Worm (Caenorhabditis elegans) whole organism, L4 larva: ENCODE data around the gene ZK1240.5.
A peak's percentile ranks its signal among the peaks of the same experiment; 100 is the strongest.

Source experiments
- F10B5.3 ChIP-seq: sonication (generic microtip); optimal IDR thresholded peaks from 2 replicates; lab custom pipeline; 2016; ENCODE audit warnings: mild to moderate bottlenecking, missing genetic modification characterization, missing compliant biosample characterization
- R02D3.7 ChIP-seq: fragments of 150-350 bp; sonication (generic microtip); optimal IDR thresholded peaks from 3 replicates; lab custom pipeline; 2014; ENCODE audit warnings: missing biosample characterization, missing genetic modification characterization
- Y48G9A.11 ChIP-seq: fragments of 200-800 bp; sonication (Bioruptor generic); IDR thresholded peaks from 2 replicates; pipeline ENCODE4 v1.3.6; 2022; ENCODE audit warnings: missing genetic modification reagents, missing genetic modification characterization, missing compliant biosample characterization
- ZK546.5 ChIP-seq, 2 experiments: sonication (generic microtip); optimal IDR thresholded peaks; 2 replicates each; lab custom pipeline; 2017; ENCODE audit warnings: missing biosample characterization in 2 of 2, missing genetic modification characterization in 2 of 2
- arid-1 ChIP-seq: fragments of 200-800 bp; sonication (Bioruptor generic); conservative IDR thresholded peaks from 2 replicates; pipeline ENCODE4 v1.3.6; 2022; ENCODE audit warnings: missing genetic modification reagents, missing genetic modification characterization, missing compliant biosample characterization
- ceh-20 ChIP-seq: fragments of 200-800 bp; sonication (Bioruptor generic); IDR thresholded peaks from 2 replicates; pipeline ENCODE4 v1.3.6; 2022; ENCODE audit warnings: missing genetic modification reagents, missing genetic modification characterization, missing compliant biosample characterization
- ceh-32 ChIP-seq: sonication (generic microtip); optimal IDR thresholded peaks from 2 replicates; lab custom pipeline; 2016; ENCODE audit warnings: mild to moderate bottlenecking, missing genetic modification characterization, missing compliant biosample characterization; ENCODE audit not compliant: poor library complexity
- ceh-44 ChIP-seq: fragments of 200-800 bp; sonication (Bioruptor generic); IDR thresholded peaks from 2 replicates; pipeline ENCODE4 v1.3.6; 2022; ENCODE audit warnings: missing genetic modification reagents, missing genetic modification characterization, missing compliant biosample characterization
- daf-16 ChIP-seq, 3 experiments: sonication (generic microtip); optimal IDR thresholded peaks; 2 replicates each; lab custom pipeline; 2016 to 2017; ENCODE audit warnings: missing genetic modification characterization in 3 of 3, missing genetic modification reagents in 3 of 3, mild to moderate bottlenecking in 2 of 3, missing compliant biosample characterization in 2 of 3, missing biosample characterization in 1 of 3, moderate library complexity in 1 of 3
- daf-19 ChIP-seq: fragments of 200-800 bp; sonication (Bioruptor generic); conservative IDR thresholded peaks from 2 replicates; pipeline ENCODE4 v1.3.6; 2022; ENCODE audit warnings: missing genetic modification characterization, missing compliant biosample characterization
- daf-8 ChIP-seq: fragments of 200-800 bp; sonication (Bioruptor generic); IDR thresholded peaks from 2 replicates; pipeline ENCODE4 v1.3.6; 2022; ENCODE audit warnings: missing genetic modification characterization, missing compliant biosample characterization
- dmd-6 ChIP-seq: fragments of 200-800 bp; sonication (Bioruptor generic); IDR thresholded peaks from 2 replicates; pipeline ENCODE4 v1.3.6; 2022; ENCODE audit warnings: missing genetic modification reagents, missing genetic modification characterization, missing compliant biosample characterization
- dve-1 ChIP-seq: sonication (generic microtip); optimal IDR thresholded peaks from 2 replicates; lab custom pipeline; 2017; ENCODE audit warnings: antibody characterized with exemption, mild to moderate bottlenecking, missing genetic modification characterization, missing compliant biosample characterization; ENCODE audit not compliant: insufficient read depth
- egl-27 ChIP-seq: sonication (generic microtip); optimal IDR thresholded peaks from 3 replicates; lab custom pipeline; 2017; ENCODE audit warnings: missing biosample characterization, missing genetic modification reagents, missing genetic modification characterization
- hlh-11 ChIP-seq: fragments of 200-800 bp; sonication (Bioruptor generic); optimal IDR thresholded peaks from 2 replicates; lab custom pipeline; 2018; ENCODE audit warnings: mild to moderate bottlenecking, missing genetic modification characterization, missing compliant biosample characterization
- hlh-30 ChIP-seq: sonication (generic microtip); optimal IDR thresholded peaks from 2 replicates; lab custom pipeline; 2017; ENCODE audit warnings: antibody characterized with exemption, mild to moderate bottlenecking, missing genetic modification characterization, missing compliant biosample characterization; ENCODE audit not compliant: insufficient read depth
- hmg-1.1 ChIP-seq: fragments of 200-800 bp; sonication (Bioruptor generic); IDR thresholded peaks from 2 replicates; pipeline ENCODE4 v1.3.6; 2022; ENCODE audit warnings: missing genetic modification reagents, missing genetic modification characterization, missing compliant biosample characterization
- jun-1 ChIP-seq: fragments of 150-350 bp; optimal IDR thresholded peaks from 2 replicates; lab custom pipeline; 2014; ENCODE audit warnings: missing biosample characterization, missing genetic modification reagents, missing genetic modification characterization
- lim-7 ChIP-seq: fragments of 200-800 bp; sonication (Bioruptor generic); IDR thresholded peaks from 2 replicates; pipeline ENCODE4 v1.3.6; 2022; ENCODE audit warnings: missing genetic modification characterization, missing compliant biosample characterization
- madf-5 ChIP-seq, 2 experiments: fragments of 200-800 bp; sonication (Bioruptor generic); IDR thresholded peaks; 2 replicates each; pipeline ENCODE4 v1.3.6; 2022; ENCODE audit warnings: missing compliant biosample characterization in 2 of 2, missing genetic modification characterization in 2 of 2
- madf-9 ChIP-seq: fragments of 200-800 bp; sonication (Bioruptor generic); conservative IDR thresholded peaks from 2 replicates; pipeline ENCODE4 v1.3.6; 2022; ENCODE audit warnings: missing genetic modification reagents, missing genetic modification characterization, missing compliant biosample characterization
- mdl-1 ChIP-seq, 2 experiments: fragments of 150-350 bp in 1 of 2; sonication (generic microtip) in 1 of 2; optimal IDR thresholded peaks; 2 replicates each; lab custom pipeline; 2014 to 2017; ENCODE audit warnings: missing biosample characterization in 2 of 2, missing genetic modification characterization in 2 of 2
- mep-1 ChIP-seq: fragments of 150-350 bp; sonication (generic microtip); optimal IDR thresholded peaks from 3 replicates; lab custom pipeline; 2014; ENCODE audit warnings: missing biosample characterization, missing genetic modification characterization
- mes-2 ChIP-seq: sonication (generic microtip); optimal IDR thresholded peaks from 2 replicates; lab custom pipeline; 2016; ENCODE audit warnings: missing genotype, mild to moderate bottlenecking, missing genetic modification characterization, missing compliant biosample characterization; ENCODE audit not compliant: poor library complexity, severe bottlenecking
- nhr-25 ChIP-seq: sonication (generic microtip); optimal IDR thresholded peaks from 2 replicates; lab custom pipeline; 2017; ENCODE audit warnings: missing genetic modification characterization, mild to moderate bottlenecking, missing compliant biosample characterization, antibody characterized with exemption, moderate library complexity, borderline replicate concordance; ENCODE audit not compliant: insufficient read depth
- nhr-28 ChIP-seq: fragments of 150-350 bp; optimal IDR thresholded peaks from 2 replicates; lab custom pipeline; 2014; ENCODE audit warnings: missing biosample characterization, missing genetic modification characterization
- nhr-6 ChIP-seq: fragments of 150-350 bp; optimal IDR thresholded peaks from 2 replicates; lab custom pipeline; 2014; ENCODE audit warnings: missing biosample characterization, missing genetic modification characterization
- nhr-76 ChIP-seq: fragments of 150-350 bp; optimal IDR thresholded peaks from 2 replicates; lab custom pipeline; 2014; ENCODE audit warnings: missing biosample characterization, missing genetic modification characterization
- nhr-77 ChIP-seq: fragments of 150-350 bp; optimal IDR thresholded peaks from 2 replicates; lab custom pipeline; 2014; ENCODE audit warnings: missing biosample characterization, missing genetic modification characterization
- pha-4 ChIP-seq, 2 experiments: fragments of 150-350 bp in 1 of 2; fragments of 200-800 bp in 1 of 2; sonication (Bioruptor generic) in 1 of 2; IDR thresholded peaks in 1 of 2; optimal IDR thresholded peaks in 1 of 2; 2 replicates each; pipeline versions ENCODE4 v1.3.6 to Lab custom; 2014 to 2022; ENCODE audit warnings: missing genetic modification characterization in 2 of 2, missing genetic modification reagents in 2 of 2, missing biosample characterization in 1 of 2, missing compliant biosample characterization in 1 of 2
- php-3 ChIP-seq: fragments of 200-800 bp; sonication (Bioruptor generic); IDR thresholded peaks from 2 replicates; pipeline ENCODE4 v1.3.6; 2022; ENCODE audit warnings: missing genetic modification reagents, missing genetic modification characterization, missing compliant biosample characterization
- pqm-1 ChIP-seq: sonication (generic microtip); optimal IDR thresholded peaks from 2 replicates; lab custom pipeline; 2017; ENCODE audit warnings: missing biosample characterization, missing genetic modification characterization
- saeg-2 ChIP-seq: fragments of 200-800 bp; sonication (Bioruptor generic); IDR thresholded peaks from 2 replicates; pipeline ENCODE4 v1.3.6; 2022; ENCODE audit warnings: missing genetic modification reagents, missing genetic modification characterization, missing compliant biosample characterization
- sdz-12 ChIP-seq: fragments of 200-800 bp; sonication (Bioruptor generic); optimal IDR thresholded peaks from 2 replicates; lab custom pipeline; 2018; ENCODE audit warnings: mild to moderate bottlenecking, missing genetic modification characterization, missing compliant biosample characterization
- set-16 ChIP-seq: fragments of 200-800 bp; sonication (Bioruptor generic); IDR thresholded peaks from 2 replicates; pipeline ENCODE4 v1.3.6; 2022; ENCODE audit warnings: missing genetic modification reagents, missing genetic modification characterization, missing compliant biosample characterization
- tag-97 ChIP-seq: fragments of 200-800 bp; sonication (Bioruptor generic); IDR thresholded peaks from 2 replicates; pipeline ENCODE4 v1.3.6; 2022; ENCODE audit warnings: missing genetic modification characterization, missing compliant biosample characterization
- unc-62 ChIP-seq, 3 experiments: fragments of 150-350 bp in 1 of 3; sonication (generic microtip); optimal IDR thresholded peaks in 2 of 3; peaks in 1 of 3; 1 replicate in 1 of 3; 2 replicates in 2 of 3; lab custom pipeline; 2014 to 2017; ENCODE audit warnings: missing biosample characterization in 3 of 3, missing genetic modification characterization in 3 of 3, missing genetic modification reagents in 3 of 3, missing genotype in 1 of 3
- zfp-3 ChIP-seq: fragments of 200-800 bp; sonication (Bioruptor generic); conservative IDR thresholded peaks from 2 replicates; pipeline ENCODE4 v1.3.6; 2022; ENCODE audit warnings: missing genetic modification reagents, missing genetic modification characterization, missing compliant biosample characterization
- zip-11 ChIP-seq: fragments of 200-800 bp; sonication (Bioruptor generic); IDR thresholded peaks from 2 replicates; pipeline ENCODE4 v1.3.6; 2022; ENCODE audit warnings: missing genetic modification characterization, missing compliant biosample characterization

Gene ZK1240.5

ce11 chrII:2340974-2341373 is 23.2 kb upstream of the ZK1240.5 start (continued):
- peak; percentile 23 for TF ChIP-seq R02D3.7 (tag; lab: Kevin White, UChicago)
- peak; percentile 12 for TF ChIP-seq mes-2 (tag; lab: Kevin White, UChicago)
- TF ChIP-seq ceh-20 (GFP tag; lab: Robert Waterston, UW): no peak
- TF ChIP-seq nhr-76 (tag; lab: Kevin White, UChicago): no peak
- TF ChIP-seq egl-27 (tag; lab: Kevin White, UChicago): no peak
- no peak for TF ChIP-seq mep-1
- TF ChIP-seq tag-97: no peak
- TF ChIP-seq pha-4 (GFP tag; IDR thresholded peaks at IDR 0.05; lab: Robert Waterston, UW): no peak
- TF ChIP-seq pha-4 (tag; optimal IDR thresholded peaks at IDR 0.05; lab: Kevin White, UChicago): no peak
- no peak for TF ChIP-seq F10B5.3 (tag; lab: Kevin White, UChicago)
- peak; percentile 22 for TF ChIP-seq hlh-30 (tag; lab: Kevin White, UChicago)

ce11 chrII:2336177-2336576 is 18.4 kb upstream of the ZK1240.5 start:
- TF ChIP-seq arid-1 (GFP tag; lab: Robert Waterston, UW): no peak
- peak in 1 of 2 experiments; percentile 19 for TF ChIP-seq unc-62 (GFP tag; optimal IDR thresholded peaks at IDR 0.05 in 1 of 2; lab: Kevin White, UChicago)
- TF ChIP-seq unc-62 (tag; optimal IDR thresholded peaks at IDR 0.05; lab: Kevin White, UChicago): no peak
- TF ChIP-seq, all 104 proteins: peak for 1

ce11 chrII:2335572-2335971 is 17.8 kb upstream of the ZK1240.5 start, which contains the start of gene F43C11.7:
Gene F43C11.7 (plus strand): TSS chrII:2335897.
- TF ChIP-seq daf-16 (GFP tag; optimal IDR thresholded peaks at IDR 0.05; lab: Kevin White, UChicago) (no peak), daf-16 (tag; optimal IDR thresholded peaks at IDR 0.05; lab: Kevin White, UChicago) (peak; percentile 63), nhr-28 (peak; percentile 82), ceh-32 (tag; lab: Kevin White, UChicago) (no peak), jun-1 (tag; lab: Kevin White, UChicago) (no peak), Y48G9A.11 (no peak), nhr-77 (tag; lab: Kevin White, UChicago) (peak; percentile 69), ceh-44 (GFP tag; lab: Robert Waterston, UW) (no peak), nhr-6 (tag; lab: Kevin White, UChicago) (no peak), zfp-3 (no peak), sdz-12 (no peak), saeg-2 (GFP tag; lab: Robert Waterston, UW) (no peak), nhr-25 (tag; lab: Kevin White, UChicago) (no peak), zip-11 (GFP tag; lab: Robert Waterston, UW) (no peak), lim-7 (no peak), php-3 (GFP tag; lab: Robert Waterston, UW) (0 out of 2 replicates have a peak, but pooled peaks have one; percentile 19), egl-27 (tag; lab: Kevin White, UChicago) (no peak), daf-19 (no peak), dmd-6 (GFP tag; lab: Robert Waterston, UW) (peak; percentile 71), hlh-30 (tag; lab: Kevin White, UChicago) (peak; percentile 52), madf-5 (GFP tag; IDR thresholded peaks at IDR 0.05; lab: Robert Waterston, UW) (no peak), pqm-1 (tag; lab: Kevin White, UChicago) (peak; percentile 80), madf-9 (GFP tag; lab: Robert Waterston, UW) (no peak), ZK546.5 (tag; optimal IDR thresholded peaks at IDR 0.05; lab: Kevin White, UChicago) (no peak), hmg-1.1 (GFP tag; lab: Robert Waterston, UW) (no peak), set-16 (GFP tag; lab: Robert Waterston, UW) (no peak), mdl-1 (tag; optimal IDR thresholded peaks at IDR 0.05; lab: Kevin White, UChicago) (peak in 1 of 2 experiments; percentile 35), hlh-11 (tag; lab: Kevin White, UChicago) (peak; percentile 58), dve-1 (peak; percentile 56), daf-8 (GFP tag; lab: Robert Waterston, UW) (no peak), mep-1 (no peak)
